Worm (Caenorhabditis elegans) whole organism, late embryonic: ENCODE results near the gene aakg-4.

Experiments
- C08G9.2 ChIP-seq: sonication (generic microtip); optimal IDR thresholded peaks from 2 replicates; lab custom pipeline; 2016; ENCODE audit warnings: mild to moderate bottlenecking, missing genetic modification characterization, moderate library complexity, missing compliant biosample characterization
- ahr-1 ChIP-seq: sonication (generic microtip); optimal IDR thresholded peaks from 2 replicates; lab custom pipeline; 2016; ENCODE audit warnings: missing genetic modification characterization, missing compliant biosample characterization
- ceh-14 ChIP-seq: sonication (generic microtip); optimal IDR thresholded peaks from 2 replicates; lab custom pipeline; 2016; ENCODE audit warnings: missing genotype, missing genetic modification characterization, missing compliant biosample characterization
- ceh-18 ChIP-seq: sonication (generic microtip); optimal IDR thresholded peaks from 2 replicates; lab custom pipeline; 2016; ENCODE audit warnings: missing genetic modification characterization, missing compliant biosample characterization
- ceh-48 ChIP-seq: sonication (generic microtip); optimal IDR thresholded peaks from 2 replicates; lab custom pipeline; 2016; ENCODE audit warnings: missing genetic modification characterization, inconsistent platforms, missing compliant biosample characterization
- che-1 ChIP-seq: sonication (generic microtip); optimal IDR thresholded peaks from 2 replicates; lab custom pipeline; 2016; ENCODE audit warnings: mild to moderate bottlenecking, missing genetic modification characterization, missing compliant biosample characterization
- dve-1 ChIP-seq: sonication (generic microtip); optimal IDR thresholded peaks from 2 replicates; lab custom pipeline; 2017; ENCODE audit warnings: antibody characterized with exemption, mild to moderate bottlenecking, missing genetic modification characterization, missing compliant biosample characterization
- eyg-1 ChIP-seq: sonication (generic microtip); optimal IDR thresholded peaks from 2 replicates; lab custom pipeline; 2016; ENCODE audit warnings: missing genotype, missing genetic modification characterization, missing compliant biosample characterization
- gmeb-2 ChIP-seq: sonication (generic microtip); optimal IDR thresholded peaks from 2 replicates; lab custom pipeline; 2016; ENCODE audit warnings: missing genetic modification characterization, inconsistent platforms, missing compliant biosample characterization
- nfya-1 ChIP-seq: sonication (generic microtip); optimal IDR thresholded peaks from 2 replicates; lab custom pipeline; 2017; ENCODE audit warnings: missing genetic modification characterization, mild to moderate bottlenecking, missing compliant biosample characterization, antibody characterized with exemption, moderate library complexity
- nhr-11 ChIP-seq: fragments of 150-350 bp; optimal IDR thresholded peaks from 2 replicates; lab custom pipeline; 2014; ENCODE audit warnings: missing biosample characterization, missing genetic modification characterization
- odd-2 ChIP-seq: sonication (generic microtip); optimal IDR thresholded peaks from 2 replicates; lab custom pipeline; 2017; ENCODE audit warnings: antibody characterized with exemption, mild to moderate bottlenecking, missing genetic modification characterization, missing compliant biosample characterization
- pag-3 ChIP-seq: sonication (generic microtip); optimal IDR thresholded peaks from 2 replicates; lab custom pipeline; 2016; ENCODE audit warnings: missing compliant biosample characterization, missing genetic modification characterization, borderline replicate concordance
- pha-4 ChIP-seq: fragments of 150-350 bp; optimal IDR thresholded peaks from 2 replicates; lab custom pipeline; 2018; ENCODE audit warnings: missing biosample characterization, missing genetic modification reagents, missing genetic modification characterization
- pqm-1 ChIP-seq: sonication (generic microtip); optimal IDR thresholded peaks from 2 replicates; lab custom pipeline; 2016; ENCODE audit warnings: missing genetic modification characterization, missing compliant biosample characterization
- sox-2 ChIP-seq: fragments of 200-800 bp; sonication (Bioruptor generic); IDR thresholded peaks from 2 replicates; pipeline ENCODE4 v1.3.6; 2022; ENCODE audit warnings: missing genetic modification reagents, missing genetic modification characterization, missing compliant biosample characterization
- syd-9 ChIP-seq: sonication (generic microtip); optimal IDR thresholded peaks from 2 replicates; lab custom pipeline; 2016; ENCODE audit warnings: mild to moderate bottlenecking, missing genetic modification characterization, moderate library complexity, missing compliant biosample characterization
- ttx-3 ChIP-seq: sonication (generic microtip); optimal IDR thresholded peaks from 2 replicates; lab custom pipeline; 2016; ENCODE audit warnings: missing genetic modification reagents, missing genetic modification characterization, missing compliant biosample characterization
- unc-3 ChIP-seq, 2 experiments: fragments of 200-800 bp in 1 of 2; sonication (Bioruptor generic) in 1 of 2; sonication (generic microtip) in 1 of 2; conservative IDR thresholded peaks in 1 of 2; optimal IDR thresholded peaks in 1 of 2; 2 replicates each; pipeline versions ENCODE4 v1.3.6 to Lab custom; 2016 to 2022; ENCODE audit warnings: missing compliant biosample characterization in 2 of 2, missing genetic modification characterization in 2 of 2, missing genetic modification reagents in 1 of 2
- unc-42 ChIP-seq: sonication (generic microtip); optimal IDR thresholded peaks from 2 replicates; lab custom pipeline; 2016; ENCODE audit warnings: missing genotype, missing genetic modification characterization, missing compliant biosample characterization
- unc-86 ChIP-seq: sonication (generic microtip); optimal IDR thresholded peaks from 2 replicates; lab custom pipeline; 2016; ENCODE audit warnings: missing genetic modification characterization, missing compliant biosample characterization

The aakg-4 gene

ce11 chrX:2266777-2267176 lies 52.4 kb downstream of the aakg-4 start:
- TF ChIP-seq unc-42 (peak; percentile 19), ceh-18 (tag; lab: Kevin White, UChicago) (no peak)

- no peak for TF ChIP-seq unc-86 (tag; lab: Kevin White, UChicago)
- no peak for TF ChIP-seq odd-2 (tag; lab: Kevin White, UChicago)
- TF ChIP-seq syd-9 (tag; lab: Kevin White, UChicago) = no peak
- TF ChIP-seq pqm-1 (tag; lab: Kevin White, UChicago) = no peak
- TF ChIP-seq che-1 (tag; lab: Kevin White, UChicago) = no peak
- no peak for TF ChIP-seq sox-2 (GFP tag; lab: Robert Waterston, UW)
- TF ChIP-seq dve-1 (tag; lab: Kevin White, UChicago) = no peak
- no peak for TF ChIP-seq gmeb-2 (tag; lab: Kevin White, UChicago)
Observed at ce11 chrX:2266366-2266765, 52.8 kb downstream of the aakg-4 start.

ce11 chrX:2265069-2265468 lies 54.1 kb downstream of the aakg-4 start:
- TF ChIP-seq unc-3 (GFP tag; conservative IDR thresholded peaks at IDR 0.05; lab: Robert Waterston, UW) = no peak
- no peak for TF ChIP-seq unc-3 (tag; optimal IDR thresholded peaks at IDR 0.05; lab: Kevin White, UChicago)
- no peak for TF ChIP-seq ttx-3 (tag; lab: Kevin White, UChicago)
- no peak for TF ChIP-seq nhr-11 (tag; lab: Kevin White, UChicago)
- no peak for TF ChIP-seq nfya-1 (tag; lab: Kevin White, UChicago)
- no peak for TF ChIP-seq eyg-1 (tag; lab: Kevin White, UChicago)
- no peak for TF ChIP-seq C08G9.2 (tag; lab: Kevin White, UChicago)
- no peak for TF ChIP-seq ceh-48 (tag; lab: Kevin White, UChicago)
- no peak for TF ChIP-seq ahr-1 (tag; lab: Kevin White, UChicago)
- no peak for TF ChIP-seq ceh-14 (tag; lab: Kevin White, UChicago)
- no peak for TF ChIP-seq che-1 (tag; lab: Kevin White, UChicago)
- no peak for TF ChIP-seq pag-3 (tag; lab: Kevin White, UChicago)
- TF ChIP-seq pha-4 (tag; lab: Kevin White, UChicago) = no peak
